Worm (Caenorhabditis elegans): ENCODE results near the gene aff-1.

aff-1 gene

ce11 chrII:6822347-6822746 lies 41.2 kb downstream of the aff-1 start:
- TF ChIP-seq ztf-22 (GFP tag; optimal IDR thresholded peaks at IDR 0.05) = peak; percentile 2
- no peak for TF ChIP-seq hmg-1.2 (GFP tag; IDR thresholded peaks at IDR 0.05)
- TF ChIP-seq C17E4.6 (GFP tag; IDR thresholded peaks at IDR 0.05) = no peak
- TF ChIP-seq Y53G8AR.9 (GFP tag; conservative IDR thresholded peaks at IDR 0.05) = no peak
- TF ChIP-seq snpc-4 (GFP tag; optimal IDR thresholded peaks at IDR 0.05) = no peak
- TF ChIP-seq snpc-4 (tag; optimal IDR thresholded peaks at IDR 0.05) = no peak
- no peak for TF ChIP-seq F10E7.11 (tag; optimal IDR thresholded peaks at IDR 0.05)
- no peak for TF ChIP-seq ceh-27 (GFP tag; optimal IDR thresholded peaks at IDR 0.05)
- no peak for TF ChIP-seq Y53F4B.3 (GFP tag; IDR thresholded peaks at IDR 0.05)
- no peak for TF ChIP-seq ccch-3 (GFP tag; optimal IDR thresholded peaks at IDR 0.05)
- TF ChIP-seq cebp-1 (GFP tag; IDR thresholded peaks at IDR 0.05) = no peak
- peak; percentile 45 for TF ChIP-seq cebp-1 (tag; optimal IDR thresholded peaks at IDR 0.05)
- no peak for TF ChIP-seq rec-8 (tag; optimal IDR thresholded peaks at IDR 0.05)
- TF ChIP-seq tbp1 (GFP tag; optimal IDR thresholded peaks at IDR 0.05) = no peak
- peak; percentile 38 for TF ChIP-seq lin-40 (tag; optimal IDR thresholded peaks at IDR 0.05)
- no peak for TF ChIP-seq ama-1 (optimal IDR thresholded peaks at IDR 0.05)
- no peak for TF ChIP-seq ama-1 (GFP tag; optimal IDR thresholded peaks at IDR 0.05)
- peak; percentile 77 for TF ChIP-seq nhr-80 (tag; optimal IDR thresholded peaks at IDR 0.05)
- no peak for TF ChIP-seq F49E8.2 (tag; optimal IDR thresholded peaks at IDR 0.05; ENCODE audit: insufficient read depth)
- TF ChIP-seq ztf-3 (GFP tag; optimal IDR thresholded peaks at IDR 0.05) = no peak
- no peak for TF ChIP-seq B0336.3 (GFP tag; IDR thresholded peaks at IDR 0.05)
- TF ChIP-seq ceh-100 (GFP tag; IDR thresholded peaks at IDR 0.05) = no peak
- peak; percentile 28 for TF ChIP-seq atf-7 (tag; optimal IDR thresholded peaks at IDR 0.05)
- peak; percentile 54 for TF ChIP-seq chd-7 (tag; optimal IDR thresholded peaks at IDR 0.05)
- TF ChIP-seq aptf-2 (GFP tag; conservative IDR thresholded peaks at IDR 0.05) = no peak
- TF ChIP-seq snpc-3.4 (tag; optimal IDR thresholded peaks at IDR 0.05) = no peak
- TF ChIP-seq let-607 (tag; optimal IDR thresholded peaks at IDR 0.05) = peak in 1 of 2 experiments; percentile 5
- no peak for TF ChIP-seq unc-130 (GFP tag; optimal IDR thresholded peaks at IDR 0.05)
- peak; percentile 16 for TF ChIP-seq ets-4 (GFP tag; optimal IDR thresholded peaks at IDR 0.05)

- no peak for TF ChIP-seq efl-1 (GFP tag; optimal IDR thresholded peaks at IDR 0.05)
- no peak for TF ChIP-seq unc-130 (GFP tag; optimal IDR thresholded peaks at IDR 0.05)
- no peak for TF ChIP-seq F57A8.1 (GFP tag; optimal IDR thresholded peaks at IDR 0.05)
- no peak for TF ChIP-seq ztf-25 (GFP tag; IDR thresholded peaks at IDR 0.05)
- TF ChIP-seq ztf-6 (GFP tag; IDR thresholded peaks at IDR 0.05) = no peak
- TF ChIP-seq rcor-1 (GFP tag; IDR thresholded peaks at IDR 0.05) = no peak
- TF ChIP-seq madf-3 (GFP tag; IDR thresholded peaks at IDR 0.05) = no peak
- no peak for TF ChIP-seq mel-28 (tag; optimal IDR thresholded peaks at IDR 0.05; ENCODE audit: borderline replicate concordance)
- TF ChIP-seq hmg-1.2 (GFP tag; IDR thresholded peaks at IDR 0.05) = no peak
- TF ChIP-seq sea-2 (GFP tag; IDR thresholded peaks at IDR 0.05) = no peak
- TF ChIP-seq nhr-90 (tag; optimal IDR thresholded peaks at IDR 0.05) = no peak
Measured at ce11 chrII:6821832-6822231, 41.7 kb downstream of the aff-1 start.

ce11 chrII:6821118-6821517 lies 42.4 kb downstream of the aff-1 start:
- TF ChIP-seq D2030.7 (GFP tag; IDR thresholded peaks at IDR 0.05) = no peak
